Worm (Caenorhabditis elegans): ENCODE results near the gene nhr-187.

The nhr-187 gene

DNA sequence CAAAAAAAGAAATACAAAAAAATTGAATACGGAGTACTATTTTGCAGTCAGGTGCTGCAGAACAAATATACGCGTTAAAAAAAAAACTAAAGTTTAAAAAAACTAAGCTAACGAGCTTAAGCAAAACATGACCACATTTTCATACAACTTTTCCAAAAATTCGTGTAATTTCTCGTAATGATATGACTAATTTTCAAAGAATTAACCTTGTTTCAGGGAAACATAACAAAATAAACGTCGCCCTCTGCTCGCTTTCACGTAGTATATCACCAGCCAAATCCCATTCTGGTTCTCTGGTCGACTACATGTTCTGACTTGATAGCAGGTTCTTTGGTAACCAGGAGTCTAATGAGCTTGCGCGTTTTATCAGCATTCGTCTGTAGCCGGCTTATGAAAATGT lies 7.6 kb upstream of the nhr-187 start:
- TF ChIP-seq elt-3 (tag; optimal IDR thresholded peaks at IDR 0.05) (no peak), nhr-21 (tag; optimal IDR thresholded peaks at IDR 0.05) (peak; percentile 86), dmd-4 (tag; optimal IDR thresholded peaks at IDR 0.05) (peak; percentile 62), ztf-4 (tag; optimal IDR thresholded peaks at IDR 0.05) (peak; percentile 59), sma-9 (GFP tag; optimal IDR thresholded peaks at IDR 0.05) (no peak), sma-9 (tag; optimal IDR thresholded peaks at IDR 0.05) (no peak), lsy-2 (tag; optimal IDR thresholded peaks at IDR 0.05) (peak in 1 of 2 experiments; percentile 24), blmp-1 (tag; optimal IDR thresholded peaks at IDR 0.05; ENCODE audit: insufficient read depth) (no peak), skn-1 (tag; optimal IDR thresholded peaks at IDR 0.05) (no peak), nhr-6 (tag; optimal IDR thresholded peaks at IDR 0.05) (peak; percentile 1)

DNA sequence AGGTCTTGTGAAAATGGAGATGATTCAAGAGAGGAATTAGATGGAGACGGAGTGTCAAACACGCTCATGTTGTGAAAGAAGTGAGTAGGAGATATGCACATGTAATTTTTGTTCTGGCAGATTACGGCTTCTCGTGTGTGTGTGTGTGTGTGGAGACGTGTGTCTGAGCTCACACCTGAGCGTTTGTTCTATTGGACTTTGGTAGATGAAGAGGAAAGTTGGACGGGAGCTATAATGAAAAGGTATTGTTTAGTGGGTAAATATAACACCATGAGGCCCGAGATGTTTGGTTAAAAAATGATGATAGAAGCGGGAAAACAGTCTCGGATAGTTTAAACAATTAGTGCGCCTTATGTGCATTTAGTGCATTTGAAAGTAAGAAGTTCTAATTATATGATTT lies 6.2 kb upstream of the nhr-187 start, which contains the start of gene nhr-157:
nhr-157 (minus strand) TSS at position 101 of the 400 bp plus-strand sequence.
- no peak for TF ChIP-seq unc-62 (GFP tag; optimal IDR thresholded peaks at IDR 0.05)
- no peak for TF ChIP-seq crh-2 (tag; optimal IDR thresholded peaks at IDR 0.05)
- TF ChIP-seq sem-4 (tag; optimal IDR thresholded peaks at IDR 0.05): no peak
- no peak for TF ChIP-seq unc-39 (tag; optimal IDR thresholded peaks at IDR 0.05)
- no peak for TF ChIP-seq ceh-16 (tag; optimal IDR thresholded peaks at IDR 0.05)

DNA sequence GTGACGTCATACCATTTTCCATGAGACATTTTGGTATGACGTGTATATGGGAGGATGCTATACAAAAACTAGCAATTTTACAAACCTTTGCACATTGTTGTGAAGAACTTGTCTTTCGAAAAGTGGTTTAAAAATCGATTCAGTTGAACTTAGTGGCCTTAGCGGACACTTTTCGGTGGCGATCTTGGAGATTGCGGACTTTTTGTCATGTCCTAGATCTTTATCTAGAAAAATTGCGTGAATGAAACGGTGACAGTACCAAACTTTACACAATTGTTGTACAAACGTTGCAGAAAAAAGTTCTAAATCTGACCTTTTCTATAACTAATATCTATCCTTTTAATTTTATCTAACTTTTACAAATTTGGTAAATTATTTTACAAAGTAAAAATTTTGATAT lies 2.5 kb upstream of the nhr-187 start:
- TF ChIP-seq elt-1 (tag; optimal IDR thresholded peaks at IDR 0.05) (peak; percentile 38), unc-62 (GFP tag; optimal IDR thresholded peaks at IDR 0.05) (no peak)

DNA sequence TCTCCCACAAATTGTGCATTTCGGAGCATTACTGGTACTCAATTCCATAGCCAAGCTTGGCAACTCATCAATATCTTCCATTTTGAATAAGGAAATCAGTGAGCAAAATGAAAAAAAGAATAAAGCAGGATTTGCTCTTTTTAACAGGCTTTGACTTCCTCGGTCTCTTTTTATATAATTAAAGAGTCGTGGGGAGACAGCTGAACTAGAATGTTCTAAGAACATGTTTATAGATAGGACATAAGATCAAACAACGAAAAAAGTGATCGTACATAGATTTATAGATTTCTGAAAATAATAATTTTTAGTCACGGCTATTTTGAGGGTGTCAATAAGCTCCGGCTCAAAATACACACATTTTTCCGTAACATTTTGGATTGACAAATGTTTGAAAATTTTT lies 2.6 kb downstream of the nhr-187 start, which contains the start of gene nhr-189:
nhr-189 (minus strand) TSS at position 121 of the 400 bp plus-strand sequence.
- no peak for TF ChIP-seq blmp-1 (tag; optimal IDR thresholded peaks at IDR 0.05; ENCODE audit: insufficient read depth)
- TF ChIP-seq nhr-77 (tag; optimal IDR thresholded peaks at IDR 0.05): no peak
- TF ChIP-seq nhr-129 (tag; optimal IDR thresholded peaks at IDR 0.05): no peak
- TF ChIP-seq unc-62 (GFP tag; optimal IDR thresholded peaks at IDR 0.05): no peak
- TF ChIP-seq alr-1 (tag; optimal IDR thresholded peaks at IDR 0.05): no peak
- no peak for TF ChIP-seq aly-2 (tag; optimal IDR thresholded peaks at IDR 0.05)
- TF ChIP-seq lin-39 (tag; optimal IDR thresholded peaks at IDR 0.05): no peak
- no peak for TF ChIP-seq snpc-4 (tag; optimal IDR thresholded peaks at IDR 0.05)
- TF ChIP-seq mdl-1 (tag; optimal IDR thresholded peaks at IDR 0.05): no peak
- no peak for TF ChIP-seq ztf-4 (tag; optimal IDR thresholded peaks at IDR 0.05)
- no peak for TF ChIP-seq mab-5 (tag; optimal IDR thresholded peaks at IDR 0.05)
- no peak for TF ChIP-seq nhr-10 (tag; optimal IDR thresholded peaks at IDR 0.05)
- no peak for TF ChIP-seq mbf-1 (tag; optimal IDR thresholded peaks at IDR 0.05)
- no peak for TF ChIP-seq F13H6.1 (tag; optimal IDR thresholded peaks at IDR 0.05)
- TF ChIP-seq skn-1 (tag; optimal IDR thresholded peaks at IDR 0.05): no peak
- TF ChIP-seq ama-1 (optimal IDR thresholded peaks at IDR 0.05): no peak
- no peak for TF ChIP-seq nhr-21 (tag; optimal IDR thresholded peaks at IDR 0.05)
- no peak for TF ChIP-seq crh-2 (tag; optimal IDR thresholded peaks at IDR 0.05)
- TF ChIP-seq nhr-23 (tag; optimal IDR thresholded peaks at IDR 0.05): no peak
- no peak for TF ChIP-seq gmeb-1 (tag; optimal IDR thresholded peaks at IDR 0.05)

DNA sequence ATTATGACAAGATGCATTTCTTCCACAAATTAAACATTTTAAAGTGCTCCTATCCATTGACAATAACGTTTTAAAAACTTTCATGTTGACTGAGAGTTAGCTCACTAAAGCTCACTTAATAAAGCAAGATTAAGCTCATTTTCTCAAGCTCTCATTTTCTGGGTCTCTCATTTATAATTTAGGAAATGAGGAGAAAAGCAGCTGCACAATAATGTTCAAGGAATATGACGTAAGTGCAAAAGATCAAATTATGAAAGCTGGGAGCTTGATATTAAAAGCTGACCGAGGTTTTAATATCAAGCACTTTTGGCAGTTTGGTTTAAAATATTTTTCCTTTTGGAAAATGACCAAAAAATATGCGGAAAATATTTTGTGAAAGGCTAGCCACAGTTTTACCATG lies 5.0 kb downstream of the nhr-187 start, which contains the start of gene nhr-188:
nhr-188 (minus strand) TSS at position 84 of the 400 bp plus-strand sequence.
- TF ChIP-seq F13H6.1 (tag; optimal IDR thresholded peaks at IDR 0.05) (no peak), mdl-1 (tag; optimal IDR thresholded peaks at IDR 0.05) (no peak), C34F6.9 (tag; optimal IDR thresholded peaks at IDR 0.05) (no peak), zag-1 (tag; optimal IDR thresholded peaks at IDR 0.05) (no peak), lsy-2 (tag; optimal IDR thresholded peaks at IDR 0.05) (no peak), ztf-4 (tag; optimal IDR thresholded peaks at IDR 0.05) (no peak), gmeb-1 (tag; optimal IDR thresholded peaks at IDR 0.05) (no peak), ztf-11 (tag; optimal IDR thresholded peaks at IDR 0.05) (no peak), alr-1 (tag; optimal IDR thresholded peaks at IDR 0.05) (no peak), ama-1 (optimal IDR thresholded peaks at IDR 0.05) (no peak), blmp-1 (tag; optimal IDR thresholded peaks at IDR 0.05; ENCODE audit: insufficient read depth) (no peak), fos-1 (tag; optimal IDR thresholded peaks at IDR 0.05) (no peak), skn-1 (tag; optimal IDR thresholded peaks at IDR 0.05) (no peak), nhr-25 (tag; optimal IDR thresholded peaks at IDR 0.05) (no peak)

Data from whole organism, L2 larva.